Worm (Caenorhabditis elegans) whole organism, L2 larva: ENCODE measurements around the gene rgef-1.
A peak's percentile ranks its signal among the peaks of the same experiment; 100 is the strongest.

ENCODE experiments used
- C34F6.9 ChIP-seq: fragments of 150-350 bp; optimal IDR thresholded peaks from 2 replicates; lab custom pipeline; 2014; ENCODE audit warnings: missing biosample characterization, missing genetic modification characterization
- F13H6.1 ChIP-seq: sonication (generic microtip); optimal IDR thresholded peaks from 2 replicates; lab custom pipeline; 2016; ENCODE audit warnings: missing genetic modification characterization, missing compliant biosample characterization
- R02D3.7 ChIP-seq: fragments of 150-350 bp; optimal IDR thresholded peaks from 2 replicates; lab custom pipeline; 2014; ENCODE audit warnings: missing biosample characterization, missing genetic modification characterization
- Y55F3AM.14 ChIP-seq: fragments of 200-800 bp; sonication (Bioruptor generic); optimal IDR thresholded peaks from 2 replicates; lab custom pipeline; 2018; ENCODE audit warnings: mild to moderate bottlenecking, missing genetic modification characterization, missing compliant biosample characterization
- alr-1 ChIP-seq: fragments of 150-350 bp; optimal IDR thresholded peaks from 2 replicates; lab custom pipeline; 2014; ENCODE audit warnings: missing biosample characterization, missing genetic modification characterization
- aly-2 ChIP-seq: fragments of 150-350 bp; optimal IDR thresholded peaks from 2 replicates; lab custom pipeline; 2014; ENCODE audit warnings: missing biosample characterization, missing genetic modification characterization
- ama-1 ChIP-seq: fragments of 150-350 bp; optimal IDR thresholded peaks from 2 replicates; lab custom pipeline; 2018; ENCODE audit warnings: inconsistent platforms
- blmp-1 ChIP-seq: sonication (generic microtip); optimal IDR thresholded peaks from 2 replicates; lab custom pipeline; 2017; ENCODE audit warnings: missing genetic modification characterization, mild to moderate bottlenecking, missing compliant biosample characterization, antibody characterized with exemption, moderate library complexity; ENCODE audit not compliant: insufficient read depth
- ceh-16 ChIP-seq: fragments of 150-350 bp; optimal IDR thresholded peaks from 2 replicates; lab custom pipeline; 2014; ENCODE audit warnings: missing biosample characterization, missing genetic modification characterization
- ceh-82 ChIP-seq: fragments of 150-350 bp; optimal IDR thresholded peaks from 2 replicates; lab custom pipeline; 2014; ENCODE audit warnings: missing biosample characterization, missing genetic modification characterization
- dmd-4 ChIP-seq: sonication (generic microtip); optimal IDR thresholded peaks from 2 replicates; lab custom pipeline; 2017; ENCODE audit warnings: missing biosample characterization, missing genetic modification characterization
- egl-27 ChIP-seq: sonication (generic microtip); optimal IDR thresholded peaks from 3 replicates; lab custom pipeline; 2017; ENCODE audit warnings: missing biosample characterization, missing genetic modification reagents, missing genetic modification characterization
- elt-1 ChIP-seq: fragments of 150-350 bp; optimal IDR thresholded peaks from 2 replicates; lab custom pipeline; 2014; ENCODE audit warnings: missing biosample characterization, missing genetic modification characterization
- elt-3 ChIP-seq: sonication (generic microtip); optimal IDR thresholded peaks from 2 replicates; lab custom pipeline; 2017; ENCODE audit warnings: missing biosample characterization, missing genetic modification characterization
- fos-1 ChIP-seq: fragments of 150-350 bp; optimal IDR thresholded peaks from 2 replicates; lab custom pipeline; 2014; ENCODE audit warnings: missing biosample characterization, missing genetic modification characterization
- gmeb-1 ChIP-seq: fragments of 150-350 bp; optimal IDR thresholded peaks from 2 replicates; lab custom pipeline; 2014; ENCODE audit warnings: missing biosample characterization, missing genetic modification characterization
- lin-11 ChIP-seq: fragments of 150-350 bp; sonication (generic microtip); optimal IDR thresholded peaks from 2 replicates; lab custom pipeline; 2014; ENCODE audit warnings: missing biosample characterization, missing genetic modification characterization, inconsistent platforms, mixed read lengths
- lin-13 ChIP-seq: fragments of 150-350 bp; optimal IDR thresholded peaks from 2 replicates; lab custom pipeline; 2014; ENCODE audit warnings: missing biosample characterization, missing genetic modification reagents, missing genetic modification characterization
- lin-39 ChIP-seq: fragments of 150-350 bp; optimal IDR thresholded peaks from 2 replicates; lab custom pipeline; 2014; ENCODE audit warnings: missing biosample characterization, missing genetic modification reagents, missing genetic modification characterization
- lsy-2 ChIP-seq, 2 experiments: fragments of 150-350 bp in 1 of 2; sonication (generic microtip) in 1 of 2; optimal IDR thresholded peaks; 2 replicates each; lab custom pipeline; 2014 to 2017; ENCODE audit warnings: missing biosample characterization in 2 of 2, missing genetic modification characterization in 2 of 2
- mab-5 ChIP-seq: fragments of 150-350 bp; optimal IDR thresholded peaks from 2 replicates; lab custom pipeline; 2014; ENCODE audit warnings: missing biosample characterization, missing genetic modification characterization
- mbf-1 ChIP-seq: sonication (generic microtip); optimal IDR thresholded peaks from 2 replicates; lab custom pipeline; 2017; ENCODE audit warnings: missing biosample characterization, missing genetic modification characterization
- mdl-1 ChIP-seq, 2 experiments: fragments of 150-350 bp in 1 of 2; sonication (generic microtip) in 1 of 2; optimal IDR thresholded peaks; 2 replicates each; lab custom pipeline; 2017; ENCODE audit warnings: missing biosample characterization in 2 of 2, missing genetic modification characterization in 2 of 2
- nhr-10 ChIP-seq: sonication (generic microtip); optimal IDR thresholded peaks from 2 replicates; lab custom pipeline; 2017; ENCODE audit warnings: missing biosample characterization, missing genetic modification characterization
- nhr-11 ChIP-seq: fragments of 150-350 bp; optimal IDR thresholded peaks from 2 replicates; lab custom pipeline; 2014; ENCODE audit warnings: missing biosample characterization, missing genetic modification characterization
- nhr-129 ChIP-seq: fragments of 150-350 bp; optimal IDR thresholded peaks from 2 replicates; lab custom pipeline; 2014; ENCODE audit warnings: missing biosample characterization, missing genetic modification characterization
- nhr-21 ChIP-seq: fragments of 150-350 bp; optimal IDR thresholded peaks from 2 replicates; lab custom pipeline; 2014; ENCODE audit warnings: missing biosample characterization, missing genetic modification characterization
- nhr-23 ChIP-seq: fragments of 150-350 bp; optimal IDR thresholded peaks from 2 replicates; lab custom pipeline; 2014; ENCODE audit warnings: missing biosample characterization, missing genetic modification reagents, missing genetic modification characterization
- nhr-237 ChIP-seq: fragments of 150-350 bp; optimal IDR thresholded peaks from 2 replicates; lab custom pipeline; 2014; ENCODE audit warnings: missing biosample characterization, missing genetic modification characterization
- nhr-25 ChIP-seq: fragments of 150-350 bp; sonication (generic microtip); optimal IDR thresholded peaks from 3 replicates; lab custom pipeline; 2014; ENCODE audit warnings: missing biosample characterization, missing genetic modification characterization
- nhr-6 ChIP-seq: fragments of 150-350 bp; optimal IDR thresholded peaks from 2 replicates; lab custom pipeline; 2014; ENCODE audit warnings: missing biosample characterization, missing genetic modification characterization
- nhr-77 ChIP-seq: fragments of 150-350 bp; optimal IDR thresholded peaks from 2 replicates; lab custom pipeline; 2014; ENCODE audit warnings: missing biosample characterization, missing genetic modification characterization
- peb-1 ChIP-seq: fragments of 150-350 bp; optimal IDR thresholded peaks from 2 replicates; lab custom pipeline; 2014; ENCODE audit warnings: missing biosample characterization, missing genetic modification characterization
- skn-1 ChIP-seq: sonication (generic microtip); optimal IDR thresholded peaks from 2 replicates; lab custom pipeline; 2017; ENCODE audit warnings: missing biosample characterization, missing genetic modification characterization
- sma-3 ChIP-seq: sonication (generic microtip); optimal IDR thresholded peaks from 2 replicates; lab custom pipeline; 2016; ENCODE audit warnings: missing genetic modification reagents, missing genetic modification characterization, missing compliant biosample characterization
- sma-9 ChIP-seq, 2 experiments: fragments of 150-350 bp in 1 of 2; sonication (generic microtip) in 1 of 2; optimal IDR thresholded peaks; 2 replicates each; lab custom pipeline; 2014 to 2016; ENCODE audit warnings: missing genetic modification characterization in 2 of 2, mild to moderate bottlenecking in 1 of 2, missing biosample characterization in 1 of 2, missing compliant biosample characterization in 1 of 2, missing genetic modification reagents in 1 of 2, moderate library complexity in 1 of 2
- snpc-4 ChIP-seq: fragments of 150-350 bp; optimal IDR thresholded peaks from 2 replicates; lab custom pipeline; 2014; ENCODE audit warnings: missing biosample characterization, missing genetic modification characterization
- unc-39 ChIP-seq: fragments of 150-350 bp; optimal IDR thresholded peaks from 2 replicates; lab custom pipeline; 2014; ENCODE audit warnings: missing biosample characterization, missing genetic modification characterization
- unc-55 ChIP-seq: fragments of 150-350 bp; sonication (generic microtip); optimal IDR thresholded peaks from 3 replicates; lab custom pipeline; 2014; ENCODE audit warnings: missing biosample characterization, missing genetic modification reagents, missing genetic modification characterization
- unc-62 ChIP-seq: fragments of 150-350 bp; optimal IDR thresholded peaks from 2 replicates; lab custom pipeline; 2014; ENCODE audit warnings: missing biosample characterization, missing genetic modification reagents, missing genetic modification characterization
- zag-1 ChIP-seq: fragments of 150-350 bp; optimal IDR thresholded peaks from 2 replicates; lab custom pipeline; 2014; ENCODE audit warnings: missing biosample characterization, missing genetic modification characterization
- ztf-1 ChIP-seq: fragments of 200-800 bp; sonication (Bioruptor generic); conservative IDR thresholded peaks from 2 replicates; pipeline ENCODE4 v1.3.6; 2022; ENCODE audit warnings: missing genetic modification characterization, missing compliant biosample characterization
- ztf-11 ChIP-seq: sonication (generic microtip); optimal IDR thresholded peaks from 2 replicates; lab custom pipeline; 2017; ENCODE audit warnings: missing biosample characterization, missing genetic modification characterization
- ztf-4 ChIP-seq: fragments of 150-350 bp; optimal IDR thresholded peaks from 2 replicates; lab custom pipeline; 2014; ENCODE audit warnings: missing biosample characterization, missing genetic modification characterization

The rgef-1 gene

DNA sequence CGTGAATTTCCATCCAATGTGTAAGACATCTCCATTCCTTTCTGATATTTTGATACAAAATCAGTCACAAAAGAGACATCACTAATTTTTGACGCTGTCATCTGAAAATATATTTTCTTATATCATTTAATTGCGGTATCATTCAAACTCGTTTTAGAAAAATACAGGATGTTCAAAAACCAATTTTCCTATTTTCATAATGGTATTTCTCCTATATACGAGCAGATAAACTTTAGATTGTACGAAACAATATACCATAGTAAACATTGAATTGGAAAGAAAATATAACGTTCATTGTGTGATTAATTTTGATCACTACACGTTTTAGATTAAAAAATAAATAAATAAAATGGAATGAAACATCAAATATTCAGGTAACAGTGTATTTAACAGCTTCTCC, 20.0 kb downstream of the rgef-1 start, which contains the start of gene C50F4.16:
C50F4.16 (minus strand) TSS at position 101 of the 400 bp plus-strand sequence.
- no peak for TF ChIP-seq nhr-23 (tag; lab: Kevin White, UChicago)
- no peak for TF ChIP-seq lin-13 (GFP tag; lab: Kevin White, UChicago)
- no peak for TF ChIP-seq nhr-10
- TF ChIP-seq ztf-4 (tag; lab: Kevin White, UChicago) = no peak
- no peak for TF ChIP-seq nhr-237 (tag; lab: Kevin White, UChicago)
- no peak for TF ChIP-seq C34F6.9 (tag; lab: Kevin White, UChicago)
- TF ChIP-seq unc-62 (GFP tag; lab: Kevin White, UChicago) = no peak
- no peak for TF ChIP-seq nhr-129 (tag; lab: Kevin White, UChicago)
- TF ChIP-seq ztf-1 = no peak
- no peak for TF ChIP-seq elt-3 (tag; lab: Kevin White, UChicago)
- TF ChIP-seq Y55F3AM.14 (GFP tag; lab: Kevin White, UChicago) = no peak
- no peak for TF ChIP-seq aly-2 (tag; lab: Kevin White, UChicago)
- no peak for TF ChIP-seq R02D3.7 (tag; lab: Kevin White, UChicago)
- TF ChIP-seq nhr-6 (tag; lab: Kevin White, UChicago) = no peak

DNA sequence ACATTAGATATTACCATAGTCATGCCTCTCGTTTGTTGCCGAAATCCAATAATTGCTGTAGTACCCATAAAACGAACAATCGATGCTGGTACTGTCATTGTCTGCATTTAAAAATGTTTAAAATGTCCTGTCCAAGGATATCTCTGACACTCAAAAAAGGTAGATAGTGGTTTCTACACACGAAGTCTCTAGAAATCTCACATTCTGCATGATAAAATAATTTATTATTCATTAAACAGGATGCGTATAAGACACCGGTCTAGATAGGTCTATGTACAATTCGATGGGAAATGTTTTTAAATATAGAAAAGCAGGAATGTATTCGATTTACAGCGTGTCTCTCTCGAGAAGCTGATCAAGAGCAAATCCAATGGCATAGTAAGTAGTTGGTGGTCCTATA, 21.8 kb downstream of the rgef-1 start, which contains the start of gene C50F4.12:
C50F4.12 (minus strand) TSS at position 101 of the 400 bp plus-strand sequence.
- TF ChIP-seq nhr-11 (tag; lab: Kevin White, UChicago) = no peak
- TF ChIP-seq unc-39 = no peak
- TF ChIP-seq egl-27 (tag; lab: Kevin White, UChicago) = no peak
- no peak for TF ChIP-seq ztf-1
- no peak for TF ChIP-seq mab-5 (tag; lab: Kevin White, UChicago)
- no peak for TF ChIP-seq nhr-6 (tag; lab: Kevin White, UChicago)
- TF ChIP-seq lin-39 (tag; lab: Kevin White, UChicago) = no peak
- TF ChIP-seq peb-1 (tag; lab: Kevin White, UChicago) = no peak
- no peak for TF ChIP-seq fos-1 (tag; lab: Kevin White, UChicago)
- TF ChIP-seq lin-11 (tag; lab: Kevin White, UChicago) = no peak
- no peak for TF ChIP-seq elt-3 (tag; lab: Kevin White, UChicago)
- no peak for TF ChIP-seq aly-2 (tag; lab: Kevin White, UChicago)
- no peak for TF ChIP-seq nhr-237 (tag; lab: Kevin White, UChicago)
- TF ChIP-seq alr-1 (tag; lab: Kevin White, UChicago) = no peak
- no peak for TF ChIP-seq ceh-82 (tag; lab: Kevin White, UChicago)
- no peak for TF ChIP-seq ztf-4 (tag; lab: Kevin White, UChicago)
- TF ChIP-seq nhr-25 (tag; lab: Kevin White, UChicago) = no peak
- TF ChIP-seq nhr-10 = no peak
- TF ChIP-seq, all 48 proteins: peak for 0

DNA sequence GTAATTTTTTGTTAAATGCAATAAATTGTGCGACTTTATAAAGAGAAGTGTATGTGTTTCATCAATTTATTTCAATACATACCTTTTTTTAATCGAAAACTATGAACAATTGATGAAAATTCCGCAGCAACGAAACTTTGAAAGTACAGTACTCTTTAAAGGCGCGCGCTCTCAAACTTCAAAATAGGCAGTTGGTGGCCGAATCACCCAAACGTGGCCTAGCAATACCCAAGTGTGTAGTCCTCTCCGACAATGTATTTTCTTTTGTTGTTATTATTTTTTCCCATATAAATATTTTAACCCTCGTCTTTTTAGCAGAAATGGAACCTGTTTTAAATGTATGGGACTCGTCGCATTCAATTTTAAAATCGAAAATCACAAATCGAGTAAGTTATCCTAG, 25.0 kb downstream of the rgef-1 start, which contains the start of gene C50F4.4:
C50F4.4 (plus strand) TSS at position 267 of the 400 bp plus-strand sequence.
- TF ChIP-seq egl-27 (tag; lab: Kevin White, UChicago) (no peak), nhr-77 (tag; lab: Kevin White, UChicago) (no peak), ztf-4 (tag; lab: Kevin White, UChicago) (no peak), nhr-23 (tag; lab: Kevin White, UChicago) (no peak), lsy-2 (tag; optimal IDR thresholded peaks at IDR 0.05; lab: Kevin White, UChicago) (peak in 1 of 2 experiments; percentile 17), nhr-129 (tag; lab: Kevin White, UChicago) (no peak), gmeb-1 (tag; lab: Kevin White, UChicago) (peak; percentile 33), elt-3 (tag; lab: Kevin White, UChicago) (no peak), dmd-4 (tag; lab: Kevin White, UChicago) (no peak), Y55F3AM.14 (GFP tag; lab: Kevin White, UChicago) (no peak), ztf-1 (no peak), skn-1 (tag; lab: Kevin White, UChicago) (no peak), nhr-11 (tag; lab: Kevin White, UChicago) (no peak), mbf-1 (tag; lab: Kevin White, UChicago) (no peak), C34F6.9 (tag; lab: Kevin White, UChicago) (peak; percentile 58), aly-2 (tag; lab: Kevin White, UChicago) (no peak), lin-13 (GFP tag; lab: Kevin White, UChicago) (no peak), mdl-1 (tag; optimal IDR thresholded peaks at IDR 0.05; lab: Kevin White, UChicago) (no peak), ceh-82 (tag; lab: Kevin White, UChicago) (no peak), unc-55 (no peak), ztf-11 (tag; lab: Kevin White, UChicago) (no peak), unc-39 (no peak), R02D3.7 (tag; lab: Kevin White, UChicago) (no peak), zag-1 (no peak), F13H6.1 (tag; lab: Kevin White, UChicago) (peak; percentile 26), ama-1 (no peak), elt-1 (tag; lab: Kevin White, UChicago) (no peak), sma-9 (GFP tag; optimal IDR thresholded peaks at IDR 0.05; lab: Kevin White, UChicago) (peak; percentile 58), sma-9 (tag; optimal IDR thresholded peaks at IDR 0.05; lab: Kevin White, UChicago) (no peak), blmp-1 (tag; lab: Kevin White, UChicago) (no peak), alr-1 (tag; lab: Kevin White, UChicago) (no peak), fos-1 (tag; lab: Kevin White, UChicago) (peak; percentile 15), nhr-21 (tag; lab: Kevin White, UChicago) (no peak), ceh-16 (tag; lab: Kevin White, UChicago) (no peak), lin-11 (tag; lab: Kevin White, UChicago) (no peak), unc-62 (GFP tag; lab: Kevin White, UChicago) (no peak), snpc-4 (tag; lab: Kevin White, UChicago) (no peak), nhr-10 (no peak), peb-1 (tag; lab: Kevin White, UChicago) (no peak), lin-39 (tag; lab: Kevin White, UChicago) (no peak), sma-3 (GFP tag; lab: Kevin White, UChicago) (peak; percentile 30)
